Worm (Caenorhabditis elegans) whole organism, L4 larva: Measurements from ENCODE around the gene C49F5.5.

Experiments used
- T20F7.1 ChIP-seq: fragments of 200-800 bp; sonication (Bioruptor generic); optimal IDR thresholded peaks from 2 replicates; lab custom pipeline; 2018; ENCODE audit warnings: mild to moderate bottlenecking, missing genetic modification characterization, missing compliant biosample characterization
- T26A8.4 ChIP-seq: fragments of 200-800 bp; sonication (Bioruptor generic); IDR thresholded peaks from 2 replicates; pipeline ENCODE4 v1.3.6; 2022; ENCODE audit warnings: missing genetic modification characterization, missing compliant biosample characterization
- ZK546.5 ChIP-seq, 2 experiments: sonication (generic microtip); optimal IDR thresholded peaks; 2 replicates each; lab custom pipeline; 2017; ENCODE audit warnings: missing biosample characterization in 2 of 2, missing genetic modification characterization in 2 of 2
- aha-1 ChIP-seq: fragments of 150-350 bp; peaks from one replicate; lab custom pipeline; 2014; ENCODE audit warnings: missing biosample characterization, missing genetic modification characterization
- arid-1 ChIP-seq: fragments of 200-800 bp; sonication (Bioruptor generic); conservative IDR thresholded peaks from 2 replicates; pipeline ENCODE4 v1.3.6; 2022; ENCODE audit warnings: missing genetic modification reagents, missing genetic modification characterization, missing compliant biosample characterization
- attf-4 ChIP-seq: sonication (generic microtip); optimal IDR thresholded peaks from 3 replicates; lab custom pipeline; 2017; ENCODE audit warnings: missing biosample characterization, missing genetic modification characterization
- ceh-20 ChIP-seq: fragments of 200-800 bp; sonication (Bioruptor generic); IDR thresholded peaks from 2 replicates; pipeline ENCODE4 v1.3.6; 2022; ENCODE audit warnings: missing genetic modification reagents, missing genetic modification characterization, missing compliant biosample characterization
- ceh-44 ChIP-seq: fragments of 200-800 bp; sonication (Bioruptor generic); IDR thresholded peaks from 2 replicates; pipeline ENCODE4 v1.3.6; 2022; ENCODE audit warnings: missing genetic modification reagents, missing genetic modification characterization, missing compliant biosample characterization
- ces-1 ChIP-seq: fragments of 150-350 bp; sonication (generic microtip); optimal IDR thresholded peaks from 4 replicates; lab custom pipeline; 2014; ENCODE audit warnings: missing biosample characterization, missing genetic modification reagents, missing genetic modification characterization
- ctbp-1 ChIP-seq: fragments of 200-800 bp; sonication (Bioruptor generic); IDR thresholded peaks from 2 replicates; pipeline ENCODE4 v1.3.6; 2022; ENCODE audit warnings: missing genetic modification reagents, missing genetic modification characterization, missing compliant biosample characterization
- daf-12 ChIP-seq: fragments of 150-350 bp; optimal IDR thresholded peaks from 2 replicates; lab custom pipeline; 2014; ENCODE audit warnings: missing biosample characterization, missing genetic modification reagents, missing genetic modification characterization
- daf-16 ChIP-seq, 3 experiments: sonication (generic microtip); optimal IDR thresholded peaks; 2 replicates each; lab custom pipeline; 2016 to 2017; ENCODE audit warnings: missing genetic modification characterization in 3 of 3, missing genetic modification reagents in 3 of 3, mild to moderate bottlenecking in 2 of 3, missing compliant biosample characterization in 2 of 3, missing biosample characterization in 1 of 3, moderate library complexity in 1 of 3
- dmd-6 ChIP-seq: fragments of 200-800 bp; sonication (Bioruptor generic); IDR thresholded peaks from 2 replicates; pipeline ENCODE4 v1.3.6; 2022; ENCODE audit warnings: missing genetic modification reagents, missing genetic modification characterization, missing compliant biosample characterization
- dmd-8 ChIP-seq: fragments of 200-800 bp; sonication (Bioruptor generic); IDR thresholded peaks from 2 replicates; pipeline ENCODE4 v1.3.6; 2022; ENCODE audit warnings: missing genetic modification characterization, missing compliant biosample characterization
- duxl-1 ChIP-seq: sonication (generic microtip); optimal IDR thresholded peaks from 2 replicates; lab custom pipeline; 2016; ENCODE audit warnings: mild to moderate bottlenecking, missing genetic modification characterization, moderate library complexity, missing compliant biosample characterization; ENCODE audit not compliant: poor library complexity
- dve-1 ChIP-seq: sonication (generic microtip); optimal IDR thresholded peaks from 2 replicates; lab custom pipeline; 2017; ENCODE audit warnings: antibody characterized with exemption, mild to moderate bottlenecking, missing genetic modification characterization, missing compliant biosample characterization; ENCODE audit not compliant: insufficient read depth
- fkh-10 ChIP-seq: fragments of 150-350 bp; optimal IDR thresholded peaks from 2 replicates; lab custom pipeline; 2014; ENCODE audit warnings: missing biosample characterization, missing genetic modification reagents, missing genetic modification characterization
- gei-8 ChIP-seq: fragments of 200-800 bp; sonication (Bioruptor generic); optimal IDR thresholded peaks from 2 replicates; lab custom pipeline; 2018; ENCODE audit warnings: mild to moderate bottlenecking, missing genetic modification characterization, missing compliant biosample characterization
- hif-1 ChIP-seq, 2 experiments: sonication (generic microtip); optimal IDR thresholded peaks; 2 replicates each; lab custom pipeline; 2016 to 2017; ENCODE audit warnings: missing compliant biosample characterization in 2 of 2, missing genetic modification characterization in 2 of 2, missing genetic modification reagents in 2 of 2, missing genotype in 2 of 2, mild to moderate bottlenecking in 1 of 2
- hlh-11 ChIP-seq: fragments of 200-800 bp; sonication (Bioruptor generic); optimal IDR thresholded peaks from 2 replicates; lab custom pipeline; 2018; ENCODE audit warnings: mild to moderate bottlenecking, missing genetic modification characterization, missing compliant biosample characterization
- hmg-1.1 ChIP-seq: fragments of 200-800 bp; sonication (Bioruptor generic); IDR thresholded peaks from 2 replicates; pipeline ENCODE4 v1.3.6; 2022; ENCODE audit warnings: missing genetic modification reagents, missing genetic modification characterization, missing compliant biosample characterization
- lim-7 ChIP-seq: fragments of 200-800 bp; sonication (Bioruptor generic); IDR thresholded peaks from 2 replicates; pipeline ENCODE4 v1.3.6; 2022; ENCODE audit warnings: missing genetic modification characterization, missing compliant biosample characterization
- lin-1 ChIP-seq: fragments of 200-800 bp; sonication (Bioruptor generic); IDR thresholded peaks from 2 replicates; pipeline ENCODE4 v1.3.6; 2022; ENCODE audit warnings: missing genetic modification reagents, missing genetic modification characterization, missing compliant biosample characterization
- lir-3 ChIP-seq: sonication (generic microtip); optimal IDR thresholded peaks from 2 replicates; lab custom pipeline; 2016; ENCODE audit warnings: mild to moderate bottlenecking, missing genetic modification characterization, missing compliant biosample characterization
- madf-5 ChIP-seq, 2 experiments: fragments of 200-800 bp; sonication (Bioruptor generic); IDR thresholded peaks; 2 replicates each; pipeline ENCODE4 v1.3.6; 2022; ENCODE audit warnings: missing compliant biosample characterization in 2 of 2, missing genetic modification characterization in 2 of 2
- mes-2 ChIP-seq: sonication (generic microtip); optimal IDR thresholded peaks from 2 replicates; lab custom pipeline; 2016; ENCODE audit warnings: missing genotype, mild to moderate bottlenecking, missing genetic modification characterization, missing compliant biosample characterization; ENCODE audit not compliant: poor library complexity, severe bottlenecking
- nhr-11 ChIP-seq: fragments of 150-350 bp; optimal IDR thresholded peaks from 2 replicates; lab custom pipeline; 2014; ENCODE audit warnings: missing biosample characterization, missing genetic modification characterization
- nhr-237 ChIP-seq: sonication (generic microtip); optimal IDR thresholded peaks from 2 replicates; lab custom pipeline; 2017; ENCODE audit warnings: missing biosample characterization, missing genetic modification characterization
- nhr-25 ChIP-seq: sonication (generic microtip); optimal IDR thresholded peaks from 2 replicates; lab custom pipeline; 2017; ENCODE audit warnings: missing genetic modification characterization, mild to moderate bottlenecking, missing compliant biosample characterization, antibody characterized with exemption, moderate library complexity, borderline replicate concordance; ENCODE audit not compliant: insufficient read depth
- nhr-28 ChIP-seq: fragments of 150-350 bp; optimal IDR thresholded peaks from 2 replicates; lab custom pipeline; 2014; ENCODE audit warnings: missing biosample characterization, missing genetic modification characterization
- nhr-42 ChIP-seq: fragments of 200-800 bp; sonication (Bioruptor generic); IDR thresholded peaks from 2 replicates; pipeline ENCODE4 v1.3.6; 2022; ENCODE audit warnings: missing genetic modification characterization, missing compliant biosample characterization
- nhr-48 ChIP-seq: sonication (generic microtip); optimal IDR thresholded peaks from 2 replicates; lab custom pipeline; 2016; ENCODE audit warnings: mild to moderate bottlenecking, missing genetic modification characterization, missing compliant biosample characterization
- nhr-76 ChIP-seq: fragments of 150-350 bp; optimal IDR thresholded peaks from 2 replicates; lab custom pipeline; 2014; ENCODE audit warnings: missing biosample characterization, missing genetic modification characterization
- pha-4 ChIP-seq, 2 experiments: fragments of 150-350 bp in 1 of 2; fragments of 200-800 bp in 1 of 2; sonication (Bioruptor generic) in 1 of 2; IDR thresholded peaks in 1 of 2; optimal IDR thresholded peaks in 1 of 2; 2 replicates each; pipeline versions ENCODE4 v1.3.6 to Lab custom; 2014 to 2022; ENCODE audit warnings: missing genetic modification characterization in 2 of 2, missing genetic modification reagents in 2 of 2, missing biosample characterization in 1 of 2, missing compliant biosample characterization in 1 of 2
- php-3 ChIP-seq: fragments of 200-800 bp; sonication (Bioruptor generic); IDR thresholded peaks from 2 replicates; pipeline ENCODE4 v1.3.6; 2022; ENCODE audit warnings: missing genetic modification reagents, missing genetic modification characterization, missing compliant biosample characterization
- pqm-1 ChIP-seq: sonication (generic microtip); optimal IDR thresholded peaks from 2 replicates; lab custom pipeline; 2017; ENCODE audit warnings: missing biosample characterization, missing genetic modification characterization
- set-16 ChIP-seq: fragments of 200-800 bp; sonication (Bioruptor generic); IDR thresholded peaks from 2 replicates; pipeline ENCODE4 v1.3.6; 2022; ENCODE audit warnings: missing genetic modification reagents, missing genetic modification characterization, missing compliant biosample characterization
- skn-1 ChIP-seq: fragments of 150-350 bp; optimal IDR thresholded peaks from 2 replicates; lab custom pipeline; 2014; ENCODE audit warnings: missing biosample characterization, missing genetic modification characterization
- unc-39 ChIP-seq: sonication (generic microtip); optimal IDR thresholded peaks from 2 replicates; lab custom pipeline; 2017; ENCODE audit warnings: missing biosample characterization, missing genetic modification characterization
- unc-62 ChIP-seq, 3 experiments: fragments of 150-350 bp in 1 of 3; sonication (generic microtip); optimal IDR thresholded peaks in 2 of 3; peaks in 1 of 3; 1 replicate in 1 of 3; 2 replicates in 2 of 3; lab custom pipeline; 2014 to 2017; ENCODE audit warnings: missing biosample characterization in 3 of 3, missing genetic modification characterization in 3 of 3, missing genetic modification reagents in 3 of 3, missing genotype in 1 of 3
- zfp-2 ChIP-seq: sonication (generic microtip); optimal IDR thresholded peaks from 2 replicates; lab custom pipeline; 2016; ENCODE audit warnings: mild to moderate bottlenecking, missing genetic modification characterization, missing compliant biosample characterization
- ztf-7 ChIP-seq: fragments of 150-350 bp; optimal IDR thresholded peaks from 2 replicates; lab custom pipeline; 2014; ENCODE audit warnings: missing biosample characterization, missing genetic modification characterization

The C49F5.5 gene

ce11 chrX:11999573-11999972 lies 13.6 kb downstream of the C49F5.5 start:
- TF ChIP-seq attf-4, result no peak
- no peak for TF ChIP-seq daf-16 (GFP tag; optimal IDR thresholded peaks at IDR 0.05; lab: Kevin White, UChicago)
- peak; percentile 41 for TF ChIP-seq daf-16 (tag; optimal IDR thresholded peaks at IDR 0.05; lab: Kevin White, UChicago)
- TF ChIP-seq unc-62 (GFP tag; optimal IDR thresholded peaks at IDR 0.05 in 1 of 2; lab: Kevin White, UChicago), result no peak
- no peak for TF ChIP-seq unc-62 (tag; optimal IDR thresholded peaks at IDR 0.05; lab: Kevin White, UChicago)
- peak; percentile 0 for TF ChIP-seq hlh-11
- TF ChIP-seq pqm-1 (tag; lab: Kevin White, UChicago), result peak; percentile 40
- peak; percentile 55 for TF ChIP-seq dve-1 (tag; lab: Kevin White, UChicago)
- TF ChIP-seq nhr-25, result no peak
- TF ChIP-seq aha-1 (tag; lab: Kevin White, UChicago), result peak; percentile 8
- peak; percentile 55 for TF ChIP-seq dmd-6 (GFP tag; lab: Robert Waterston, UW)
- TF ChIP-seq nhr-48 (tag; lab: Kevin White, UChicago), result peak; percentile 30
- TF ChIP-seq skn-1 (tag; lab: Kevin White, UChicago), result no peak
- no peak for TF ChIP-seq gei-8 (GFP tag; lab: Kevin White, UChicago)
- peak; percentile 3 for TF ChIP-seq mes-2 (tag; lab: Kevin White, UChicago)

ce11 chrX:12001600-12001999 lies 15.6 kb downstream of the C49F5.5 start:
- TF ChIP-seq zfp-2 (no peak), dve-1 (tag; lab: Kevin White, UChicago) (peak; percentile 28), daf-12 (tag; lab: Kevin White, UChicago) (no peak), lim-7 (no peak), aha-1 (tag; lab: Kevin White, UChicago) (peak; percentile 2), hmg-1.1 (GFP tag; lab: Robert Waterston, UW) (no peak), nhr-48 (tag; lab: Kevin White, UChicago) (peak; percentile 2), T20F7.1 (no peak), ceh-44 (no peak), lin-1 (GFP tag; lab: Robert Waterston, UW) (0 out of 2 replicates have a peak, but pooled peaks have one; percentile 20), dmd-8 (GFP tag; lab: Robert Waterston, UW) (no peak), pqm-1 (tag; lab: Kevin White, UChicago) (peak; percentile 67), lir-3 (tag; lab: Kevin White, UChicago) (no peak), nhr-28 (tag; lab: Kevin White, UChicago) (peak; percentile 64), php-3 (GFP tag; lab: Robert Waterston, UW) (0 out of 2 replicates have a peak, but pooled peaks have one; percentile 28), mes-2 (tag; lab: Kevin White, UChicago) (no peak), ztf-7 (no peak), daf-16 (GFP tag; optimal IDR thresholded peaks at IDR 0.05; lab: Kevin White, UChicago) (no peak), daf-16 (tag; optimal IDR thresholded peaks at IDR 0.05; lab: Kevin White, UChicago) (peak; percentile 38), fkh-10 (GFP tag; lab: Kevin White, UChicago) (no peak), hif-1 (tag; optimal IDR thresholded peaks at IDR 0.05; lab: Kevin White, UChicago) (peak in 1 of 2 experiments; percentile 22), hlh-11 (peak; percentile 57), ces-1 (GFP tag; lab: Kevin White, UChicago) (no peak), nhr-42 (GFP tag; lab: Robert Waterston, UW) (no peak), unc-62 (GFP tag; optimal IDR thresholded peaks at IDR 0.05 in 1 of 2; lab: Kevin White, UChicago) (no peak), unc-62 (tag; optimal IDR thresholded peaks at IDR 0.05; lab: Kevin White, UChicago) (no peak), pha-4 (GFP tag; IDR thresholded peaks at IDR 0.05; lab: Robert Waterston, UW) (no peak), pha-4 (tag; optimal IDR thresholded peaks at IDR 0.05; lab: Kevin White, UChicago) (no peak)
- TF ChIP-seq, all 104 proteins: peak for 10

ce11 chrX:12003969-12004368 lies 18.0 kb downstream of the C49F5.5 start:
- TF ChIP-seq zfp-2 (no peak), nhr-76 (no peak), hmg-1.1 (GFP tag; lab: Robert Waterston, UW) (no peak), arid-1 (GFP tag; lab: Robert Waterston, UW) (no peak), nhr-11 (tag; lab: Kevin White, UChicago) (no peak), dmd-8 (GFP tag; lab: Robert Waterston, UW) (no peak), ceh-20 (no peak), T26A8.4 (GFP tag; lab: Robert Waterston, UW) (no peak), attf-4 (no peak), set-16 (GFP tag; lab: Robert Waterston, UW) (no peak), nhr-42 (GFP tag; lab: Robert Waterston, UW) (no peak), unc-39 (no peak), hlh-11 (peak; percentile 20), nhr-28 (tag; lab: Kevin White, UChicago) (peak; percentile 1), ZK546.5 (tag; optimal IDR thresholded peaks at IDR 0.05; lab: Kevin White, UChicago) (no peak), unc-62 (GFP tag; optimal IDR thresholded peaks at IDR 0.05 in 1 of 2; lab: Kevin White, UChicago) (peak in 1 of 2 experiments; percentile 38), unc-62 (tag; optimal IDR thresholded peaks at IDR 0.05; lab: Kevin White, UChicago) (no peak), madf-5 (GFP tag; IDR thresholded peaks at IDR 0.05; lab: Robert Waterston, UW) (no peak), nhr-237 (no peak), duxl-1 (no peak), ctbp-1 (GFP tag; lab: Robert Waterston, UW) (no peak), mes-2 (tag; lab: Kevin White, UChicago) (no peak), lir-3 (tag; lab: Kevin White, UChicago) (no peak)
